Worm (Caenorhabditis elegans) whole organism, young adult: ENCODE data around the gene lin-12.

ENCODE experiments used
- B0019.2 ChIP-seq: fragments of 200-800 bp; sonication (Bioruptor generic); conservative IDR thresholded peaks from 2 replicates; pipeline ENCODE4 v1.3.6; 2022; ENCODE audit warnings: missing genetic modification reagents, missing genetic modification characterization, missing compliant biosample characterization
- F55B11.4 ChIP-seq: sonication (generic microtip); optimal IDR thresholded peaks from 2 replicates; lab custom pipeline; 2016; ENCODE audit warnings: missing compliant biosample characterization, missing genetic modification characterization, borderline replicate concordance; ENCODE audit not compliant: insufficient read depth
- athp-1 ChIP-seq: sonication (generic microtip); optimal IDR thresholded peaks from 2 replicates; lab custom pipeline; 2017; ENCODE audit warnings: mild to moderate bottlenecking, missing genetic modification characterization, missing compliant biosample characterization
- ceh-27 ChIP-seq: fragments of 200-800 bp; sonication (Bioruptor generic); optimal IDR thresholded peaks from 2 replicates; lab custom pipeline; 2018; ENCODE audit warnings: mild to moderate bottlenecking, missing genetic modification characterization, moderate library complexity, missing compliant biosample characterization
- egl-18 ChIP-seq: fragments of 200-800 bp; sonication (Bioruptor generic); IDR thresholded peaks from 2 replicates; pipeline ENCODE4 v1.3.6; 2022; ENCODE audit warnings: missing genetic modification reagents, missing genetic modification characterization, missing compliant biosample characterization
- hmg-20 ChIP-seq: fragments of 200-800 bp; sonication (Bioruptor generic); IDR thresholded peaks from 2 replicates; pipeline ENCODE4 v1.3.6; 2022; ENCODE audit warnings: missing genetic modification reagents, missing genetic modification characterization, missing compliant biosample characterization
- lin-54 ChIP-seq: fragments of 200-800 bp; sonication (Bioruptor generic); optimal IDR thresholded peaks from 2 replicates; lab custom pipeline; 2018; ENCODE audit warnings: mild to moderate bottlenecking, missing genetic modification characterization, missing compliant biosample characterization
- mel-28 ChIP-seq: sonication (generic microtip); optimal IDR thresholded peaks from 2 replicates; lab custom pipeline; 2016; ENCODE audit warnings: borderline replicate concordance, mild to moderate bottlenecking, missing genetic modification characterization, missing compliant biosample characterization
- nhr-120 ChIP-seq: fragments of 200-800 bp; sonication (Bioruptor generic); IDR thresholded peaks from 2 replicates; pipeline ENCODE4 v1.3.6; 2022; ENCODE audit warnings: missing genetic modification characterization, missing compliant biosample characterization
- ztf-18 ChIP-seq: sonication (generic microtip); optimal IDR thresholded peaks from 2 replicates; lab custom pipeline; 2016; ENCODE audit warnings: missing genotype, mild to moderate bottlenecking, missing genetic modification characterization, missing compliant biosample characterization
- ztf-28 ChIP-seq: fragments of 200-800 bp; sonication (Bioruptor generic); IDR thresholded peaks from 2 replicates; pipeline ENCODE4 v1.3.6; 2022; ENCODE audit warnings: missing genetic modification reagents, missing genetic modification characterization, missing compliant biosample characterization

- no peak for TF ChIP-seq egl-18 (GFP tag; lab: Robert Waterston, UW)
- no peak for TF ChIP-seq athp-1 (tag; lab: Kevin White, UChicago)
- no peak for TF ChIP-seq ceh-27 (GFP tag; lab: Kevin White, UChicago)
- no peak for TF ChIP-seq ztf-18 (tag; lab: Kevin White, UChicago)
- TF ChIP-seq hmg-20, result no peak
- no peak for TF ChIP-seq lin-54 (GFP tag; lab: Kevin White, UChicago)
- TF ChIP-seq B0019.2 (GFP tag; lab: Robert Waterston, UW), result no peak
- no peak for TF ChIP-seq ztf-28
- no peak for TF ChIP-seq mel-28 (tag; lab: Kevin White, UChicago)
- no peak for TF ChIP-seq F55B11.4 (tag; lab: Kevin White, UChicago)
- TF ChIP-seq nhr-120 (GFP tag; lab: Robert Waterston, UW), result no peak
Measured at ce11 chrIII:9037658-9038057, 33.6 kb downstream of the lin-12 start, which contains the start of gene R107.9.
